Fruit fly (Drosophila melanogaster) whole organism, prepupa: ENCODE measurements around the gene IscU.

Experiments
- Blimp-1 ChIP-seq: fragments of 200-800 bp; sonication (Bioruptor generic); optimal IDR thresholded peaks from 3 replicates; lab custom pipeline; 2017; ENCODE audit warnings: missing biosample characterization, missing genetic modification characterization, mild to moderate bottlenecking, moderate library complexity, missing genetic modification reagents
- CG10631 ChIP-seq: fragments of 200-800 bp; sonication (Bioruptor generic); optimal IDR thresholded peaks from 2 replicates; lab custom pipeline; 2016; ENCODE audit warnings: missing biosample characterization, missing genetic modification characterization
- CG10669 ChIP-seq: fragments of 200-800 bp; sonication (Bioruptor generic); optimal IDR thresholded peaks from 3 replicates; lab custom pipeline; 2018; ENCODE audit warnings: missing biosample characterization, mild to moderate bottlenecking, missing genetic modification characterization, moderate library complexity
- CG11762 ChIP-seq: fragments of 200-800 bp; sonication (Bioruptor generic); optimal IDR thresholded peaks from 3 replicates; lab custom pipeline; 2016; ENCODE audit warnings: missing biosample characterization, missing genetic modification characterization; ENCODE audit not compliant: insufficient read depth
- CG15336 ChIP-seq: fragments of 200-800 bp; sonication (Bioruptor generic); IDR thresholded peaks from 2 replicates; pipeline ENCODE4 v1.3.6; 2022; ENCODE audit warnings: missing biosample characterization, missing genetic modification characterization
- CG31627 ChIP-seq: fragments of 200-800 bp; sonication (Bioruptor generic); optimal IDR thresholded peaks from 3 replicates; lab custom pipeline; 2016; ENCODE audit warnings: missing biosample characterization, missing genetic modification characterization
- CG32006 ChIP-seq: fragments of 200-800 bp; sonication (Bioruptor generic); optimal IDR thresholded peaks from 3 replicates; lab custom pipeline; 2017; ENCODE audit warnings: missing biosample characterization, mild to moderate bottlenecking, missing genetic modification characterization
- CG34406 ChIP-seq: fragments of 200-800 bp; sonication (Bioruptor generic); optimal IDR thresholded peaks from 3 replicates; lab custom pipeline; 2016; ENCODE audit warnings: missing biosample characterization, missing genetic modification characterization
- CG3919 ChIP-seq: fragments of 200-800 bp; sonication (Bioruptor generic); optimal IDR thresholded peaks from 3 replicates; lab custom pipeline; 2016; ENCODE audit warnings: missing biosample characterization, missing genetic modification characterization
- CG6163 ChIP-seq: fragments of 200-800 bp; sonication (Bioruptor generic); IDR thresholded peaks from 3 replicates; pipeline ENCODE4 v1.3.6; 2022; ENCODE audit warnings: missing biosample characterization, missing genetic modification characterization
- CG6276 ChIP-seq: fragments of 200-800 bp; sonication (Bioruptor generic); optimal IDR thresholded peaks from 2 replicates; lab custom pipeline; 2017; ENCODE audit warnings: missing biosample characterization, mild to moderate bottlenecking, missing genetic modification characterization
- CG6792 ChIP-seq: fragments of 200-800 bp; sonication (Bioruptor generic); optimal IDR thresholded peaks from 3 replicates; lab custom pipeline; 2016; ENCODE audit warnings: missing biosample characterization, missing genetic modification characterization
- CG6808 ChIP-seq: fragments of 200-800 bp; sonication (Bioruptor generic); optimal IDR thresholded peaks from 3 replicates; lab custom pipeline; 2017; ENCODE audit warnings: missing biosample characterization, missing genetic modification characterization, mild to moderate bottlenecking, moderate library complexity, missing genetic modification reagents
- CG8119 ChIP-seq: fragments of 200-800 bp; sonication (Bioruptor generic); IDR thresholded peaks from 3 replicates; pipeline ENCODE4 v1.3.6; 2022; ENCODE audit warnings: missing biosample characterization, missing genetic modification characterization
- CG8632 ChIP-seq: fragments of 200-800 bp; sonication (Bioruptor generic); optimal IDR thresholded peaks from 3 replicates; lab custom pipeline; 2016; ENCODE audit warnings: missing biosample characterization, missing genetic modification characterization
- CG9139 ChIP-seq: fragments of 200-800 bp; sonication (Bioruptor generic); optimal IDR thresholded peaks from 3 replicates; lab custom pipeline; 2017; ENCODE audit warnings: missing biosample characterization, mild to moderate bottlenecking, missing genetic modification characterization
- Eip75B ChIP-seq: fragments of 200-800 bp; sonication (Bioruptor generic); optimal IDR thresholded peaks from 3 replicates; lab custom pipeline; 2016; ENCODE audit warnings: missing biosample characterization, missing genetic modification characterization
- Eip78C ChIP-seq: fragments of 200-800 bp; sonication (Bioruptor generic); peaks from one replicate; lab custom pipeline; 2016; ENCODE audit warnings: missing biosample characterization, missing genetic modification characterization
- Ets21C ChIP-seq: fragments of 200-800 bp; sonication (Bioruptor generic); optimal IDR thresholded peaks from 3 replicates; lab custom pipeline; 2016; ENCODE audit warnings: missing biosample characterization, missing genetic modification characterization
- Hr38 ChIP-seq: sonication (Bioruptor generic); optimal IDR thresholded peaks from 2 replicates; lab custom pipeline; 2016; ENCODE audit warnings: missing biosample characterization, missing genetic modification characterization
- Hr39 ChIP-seq: fragments of 200-800 bp; sonication (Bioruptor generic); optimal IDR thresholded peaks from 2 replicates; lab custom pipeline; 2016; ENCODE audit warnings: missing biosample characterization, missing genetic modification characterization
- Lpt ChIP-seq: fragments of 200-800 bp; sonication (Bioruptor generic); optimal IDR thresholded peaks from 3 replicates; lab custom pipeline; 2016; ENCODE audit warnings: missing biosample characterization, missing genetic modification characterization
- Met ChIP-seq: fragments of 200-800 bp; sonication (Bioruptor generic); optimal IDR thresholded peaks from 3 replicates; lab custom pipeline; 2016; ENCODE audit warnings: missing biosample characterization, missing genetic modification characterization
- OdsH ChIP-seq: fragments of 200-800 bp; sonication (Bioruptor generic); optimal IDR thresholded peaks from 3 replicates; lab custom pipeline; 2016; ENCODE audit warnings: missing biosample characterization, missing genetic modification characterization
- Smox ChIP-seq: fragments of 200-800 bp; sonication (Bioruptor generic); optimal IDR thresholded peaks from 3 replicates; lab custom pipeline; 2016; ENCODE audit warnings: missing biosample characterization, missing genetic modification characterization
- Sox102F ChIP-seq: fragments of 200-800 bp; sonication (Bioruptor generic); optimal IDR thresholded peaks from 2 replicates; lab custom pipeline; 2016; ENCODE audit warnings: missing biosample characterization, mild to moderate bottlenecking, missing genetic modification characterization
- Sox14 ChIP-seq: fragments of 200-800 bp; sonication (Bioruptor generic); optimal IDR thresholded peaks from 3 replicates; lab custom pipeline; 2016; ENCODE audit warnings: missing biosample characterization, missing genetic modification characterization
- Sox15 ChIP-seq: fragments of 200-800 bp; sonication (Bioruptor generic); optimal IDR thresholded peaks from 3 replicates; lab custom pipeline; 2016; ENCODE audit warnings: missing biosample characterization, missing genetic modification characterization
- achi ChIP-seq: fragments of 200-800 bp; sonication (Bioruptor generic); optimal IDR thresholded peaks from 3 replicates; lab custom pipeline; 2016; ENCODE audit warnings: missing biosample characterization, missing genetic modification characterization
- acj6 ChIP-seq: fragments of 200-800 bp; sonication (Bioruptor generic); optimal IDR thresholded peaks from 3 replicates; lab custom pipeline; 2016; ENCODE audit warnings: missing biosample characterization, missing genetic modification characterization
- cyc ChIP-seq: fragments of 200-800 bp; sonication (Bioruptor generic); optimal IDR thresholded peaks from 3 replicates; lab custom pipeline; 2016; ENCODE audit warnings: missing biosample characterization, missing genetic modification characterization
- dsx ChIP-seq: fragments of 200-800 bp; optimal IDR thresholded peaks from 3 replicates; lab custom pipeline; 2019; ENCODE audit warnings: missing biosample characterization, mild to moderate bottlenecking, missing genetic modification characterization, moderate library complexity; ENCODE audit not compliant: poor library complexity, severe bottlenecking
- eg ChIP-seq: fragments of 200-800 bp; sonication (Bioruptor generic); IDR thresholded peaks from 3 replicates; pipeline ENCODE4 v1.3.6; 2022; ENCODE audit warnings: missing biosample characterization, missing genetic modification characterization
- esn ChIP-seq: fragments of 200-800 bp; sonication (Bioruptor generic); optimal IDR thresholded peaks from 2 replicates; lab custom pipeline; 2016; ENCODE audit warnings: missing biosample characterization, mild to moderate bottlenecking, missing genetic modification characterization, moderate library complexity
- lz ChIP-seq: fragments of 200-800 bp; sonication (Bioruptor generic); optimal IDR thresholded peaks from 3 replicates; lab custom pipeline; 2016; ENCODE audit warnings: missing biosample characterization, missing genetic modification characterization
- pdm3 ChIP-seq: fragments of 200-800 bp; sonication (Bioruptor generic); optimal IDR thresholded peaks from 3 replicates; lab custom pipeline; 2016; ENCODE audit warnings: missing biosample characterization, missing genetic modification characterization
- salr ChIP-seq, 2 experiments: fragments of 200-800 bp; sonication (Bioruptor generic); optimal IDR thresholded peaks; 3 replicates each; lab custom pipeline; 2016 to 2018; ENCODE audit warnings: missing biosample characterization in 2 of 2, missing genetic modification characterization in 2 of 2, mild to moderate bottlenecking in 1 of 2
- ss ChIP-seq, 2 experiments: fragments of 200-800 bp; sonication (Bioruptor generic); optimal IDR thresholded peaks; 2 replicates in 1 of 2; 3 replicates in 1 of 2; lab custom pipeline; 2017 to 2018; ENCODE audit warnings: mild to moderate bottlenecking in 2 of 2, missing biosample characterization in 2 of 2, missing genetic modification characterization in 2 of 2, moderate library complexity in 1 of 2
- svp ChIP-seq: fragments of 200-800 bp; sonication (Bioruptor generic); peaks from one replicate; lab custom pipeline; 2016; ENCODE audit warnings: missing biosample characterization, missing genetic modification characterization
- topi ChIP-seq: fragments of 200-800 bp; sonication (Bioruptor generic); optimal IDR thresholded peaks from 3 replicates; lab custom pipeline; 2016; ENCODE audit warnings: missing biosample characterization, missing genetic modification characterization
- vri ChIP-seq: fragments of 200-800 bp; sonication (Bioruptor generic); optimal IDR thresholded peaks from 3 replicates; lab custom pipeline; 2016; ENCODE audit warnings: missing biosample characterization, mild to moderate bottlenecking, missing genetic modification characterization

IscU gene

dm6 chr3R:8853706-8854105, 29.7 kb upstream of the IscU start:
- TF ChIP-seq CG10669 (GFP tag; lab: Kevin White, UChicago) (no peak), salr (GFP tag; optimal IDR thresholded peaks at IDR 0.05; lab: Kevin White, UChicago) (no peak), CG10631 (GFP tag; lab: Kevin White, UChicago) (no peak), CG6163 (GFP tag; lab: Robert Waterston, UW) (no peak), CG11762 (GFP tag; lab: Kevin White, UChicago) (no peak), CG9139 (GFP tag; lab: Kevin White, UChicago) (no peak), CG31627 (GFP tag; lab: Kevin White, UChicago) (no peak), Eip78C (GFP tag; lab: Kevin White, UChicago) (no peak), Sox15 (no peak), CG6808 (GFP tag; lab: Kevin White, UChicago) (no peak), ss (GFP tag; optimal IDR thresholded peaks at IDR 0.05; lab: Kevin White, UChicago) (no peak), Sox14 (GFP tag; lab: Kevin White, UChicago) (no peak), CG8119 (GFP tag; lab: Robert Waterston, UW) (no peak), svp (GFP tag; lab: Kevin White, UChicago) (no peak), Hr39 (GFP tag; lab: Kevin White, UChicago) (no peak), acj6 (no peak)

dm6 chr3R:8853197-8853596, 29.2 kb upstream of the IscU start:
- TF ChIP-seq acj6 (peak; percentile 5), cyc (GFP tag; lab: Kevin White, UChicago) (peak; percentile 54), CG8632 (GFP tag; lab: Kevin White, UChicago) (peak; percentile 24), vri (GFP tag; lab: Kevin White, UChicago) (peak; percentile 28), achi (GFP tag; lab: Kevin White, UChicago) (peak; percentile 16), CG9139 (GFP tag; lab: Kevin White, UChicago) (no peak), eg (GFP tag; lab: Robert Waterston, UW) (peak; percentile 64; the same call in 2 of the 3 replicates), CG34406 (GFP tag; lab: Kevin White, UChicago) (peak; percentile 5), Eip78C (GFP tag; lab: Kevin White, UChicago) (peak; percentile 34), CG15336 (GFP tag; lab: Robert Waterston, UW) (no peak), CG10631 (GFP tag; lab: Kevin White, UChicago) (no peak), pdm3 (GFP tag; lab: Kevin White, UChicago) (peak; percentile 20), salr (GFP tag; optimal IDR thresholded peaks at IDR 0.05; lab: Kevin White, UChicago) (no peak), CG8119 (GFP tag; lab: Robert Waterston, UW) (0 out of 3 replicates have a peak, but pooled peaks have one; percentile 24), topi (GFP tag; lab: Kevin White, UChicago) (peak; percentile 44), Ets21C (GFP tag; lab: Kevin White, UChicago) (peak; percentile 10), Eip75B (GFP tag; lab: Kevin White, UChicago) (peak; percentile 33), Lpt (no peak), svp (GFP tag; lab: Kevin White, UChicago) (peak; percentile 77), CG6276 (GFP tag; lab: Kevin White, UChicago) (no peak), lz (GFP tag; lab: Kevin White, UChicago) (peak; percentile 42), OdsH (peak; percentile 35), Sox15 (no peak), Smox (peak; percentile 46), Sox102F (peak; percentile 28), CG31627 (GFP tag; lab: Kevin White, UChicago) (peak; percentile 57), CG6792 (peak; percentile 37), CG3919 (GFP tag; lab: Kevin White, UChicago) (peak; percentile 25), dsx (GFP tag; lab: Kevin White, UChicago) (no peak), Met (GFP tag; lab: Kevin White, UChicago) (peak; percentile 63), Hr38 (no peak), Blimp-1 (GFP tag; lab: Kevin White, UChicago) (no peak), CG32006 (GFP tag; lab: Kevin White, UChicago) (peak; percentile 31), esn (GFP tag; lab: Kevin White, UChicago) (peak; percentile 68), Hr39 (GFP tag; lab: Kevin White, UChicago) (peak; percentile 54)
